Fruit fly (Drosophila melanogaster) whole organism, embryonic: ENCODE results near the gene Ufd1.

ENCODE experiments used
- Bteb2 ChIP-seq: fragments of 200-800 bp; sonication (Bioruptor generic); optimal IDR thresholded peaks from 2 replicates; lab custom pipeline; 2016; ENCODE audit warnings: missing biosample characterization, missing genetic modification characterization
- CG1024 ChIP-seq: fragments of 200-800 bp; sonication (Bioruptor generic); IDR thresholded peaks from 2 replicates; pipeline ENCODE4 v1.3.6; 2022; ENCODE audit warnings: missing biosample characterization, missing genetic modification characterization
- CG10267 ChIP-seq: fragments of 200-800 bp; sonication (Bioruptor generic); optimal IDR thresholded peaks from 2 replicates; lab custom pipeline; 2018; ENCODE audit warnings: missing biosample characterization, mild to moderate bottlenecking, missing genetic modification characterization, moderate library complexity
- CG11560 ChIP-seq: fragments of 200-800 bp; sonication (Bioruptor generic); IDR thresholded peaks from 3 replicates; pipeline ENCODE4 v1.3.6; 2022; ENCODE audit warnings: missing biosample characterization, missing genetic modification characterization
- CG11696 ChIP-seq: fragments of 200-800 bp; sonication (Bioruptor generic); IDR thresholded peaks from 2 replicates; pipeline ENCODE4 v1.3.6; 2022; ENCODE audit warnings: missing biosample characterization, missing genetic modification characterization
- CG12071 ChIP-seq: fragments of 200-800 bp; sonication (Bioruptor generic); optimal IDR thresholded peaks from 3 replicates; lab custom pipeline; 2018; ENCODE audit warnings: missing biosample characterization, mild to moderate bottlenecking, missing genetic modification characterization
- CG12104 ChIP-seq: fragments of 200-800 bp; sonication (Bioruptor generic); optimal IDR thresholded peaks from 3 replicates; lab custom pipeline; 2016; ENCODE audit warnings: missing biosample characterization, missing genetic modification characterization
- CG12155 ChIP-seq: fragments of 200-800 bp; sonication (Bioruptor generic); optimal IDR thresholded peaks from 3 replicates; lab custom pipeline; 2016; ENCODE audit warnings: missing biosample characterization, missing genetic modification characterization
- CG14050 ChIP-seq: fragments of 200-800 bp; sonication (Bioruptor generic); IDR thresholded peaks from 3 replicates; pipeline ENCODE4 v1.3.6; 2022; ENCODE audit warnings: missing biosample characterization, missing genetic modification characterization
- CG14667 ChIP-seq: fragments of 200-800 bp; sonication (Bioruptor generic); IDR thresholded peaks from 2 replicates; pipeline ENCODE4 v1.3.6; 2022; ENCODE audit warnings: missing biosample characterization, missing genetic modification characterization
- CG1792 ChIP-seq: fragments of 200-800 bp; sonication (Bioruptor generic); optimal IDR thresholded peaks from 2 replicates; lab custom pipeline; 2016; ENCODE audit warnings: missing biosample characterization, missing genetic modification characterization
- CG32767 ChIP-seq: fragments of 200-800 bp; sonication (Bioruptor generic); IDR thresholded peaks from 2 replicates; pipeline ENCODE4 v1.3.6; 2022; ENCODE audit warnings: missing biosample characterization, missing genetic modification characterization
- CG33557 ChIP-seq: fragments of 200-800 bp; sonication (Bioruptor generic); optimal IDR thresholded peaks from 2 replicates; lab custom pipeline; 2019; ENCODE audit warnings: missing biosample characterization, mild to moderate bottlenecking, missing genetic modification characterization, moderate library complexity
- CG3726 ChIP-seq: fragments of 200-800 bp; sonication (Bioruptor generic); IDR thresholded peaks from 3 replicates; pipeline ENCODE4, ENCODE4 v1.3.6; 2022; ENCODE audit warnings: missing biosample characterization, missing genetic modification characterization
- CG4328 ChIP-seq: fragments of 200-800 bp; sonication (Bioruptor generic); optimal IDR thresholded peaks from 3 replicates; lab custom pipeline; 2017; ENCODE audit warnings: missing biosample characterization, missing genetic modification reagents, missing genetic modification characterization
- CG4360 ChIP-seq: fragments of 200-800 bp; sonication (Bioruptor generic); IDR thresholded peaks from 2 replicates; pipeline ENCODE4 v1.3.6; 2022; ENCODE audit warnings: missing biosample characterization, missing genetic modification characterization
- CG6272 ChIP-seq: fragments of 200-800 bp; sonication (Bioruptor generic); IDR thresholded peaks from 2 replicates; pipeline ENCODE4 v1.3.6; 2022; ENCODE audit warnings: missing biosample characterization, missing genetic modification characterization
- CG8089 ChIP-seq: fragments of 200-800 bp; sonication (Bioruptor generic); optimal IDR thresholded peaks from 3 replicates; lab custom pipeline; 2016; ENCODE audit warnings: missing biosample characterization, missing genetic modification characterization
- CG8944 ChIP-seq: fragments of 200-800 bp; sonication (Bioruptor generic); optimal IDR thresholded peaks from 3 replicates; lab custom pipeline; 2016; ENCODE audit warnings: missing biosample characterization, missing genetic modification characterization
- Camta ChIP-seq: fragments of 200-800 bp; sonication (Bioruptor generic); optimal IDR thresholded peaks from 2 replicates; lab custom pipeline; 2016; ENCODE audit warnings: missing biosample characterization, missing genetic modification characterization
- D ChIP-seq, 2 experiments: fragments of 200-800 bp in 1 of 2; fragments of >200 bp in 1 of 2; sonication (Bioruptor generic) in 1 of 2; optimal IDR thresholded peaks; 2 replicates in 1 of 2; 3 replicates in 1 of 2; lab custom pipeline; 2017; ENCODE audit warnings: mild to moderate bottlenecking in 1 of 2, missing biosample characterization in 1 of 2, missing genetic modification characterization in 1 of 2, missing genetic modification reagents in 1 of 2
- Gug ChIP-seq: fragments of 200-800 bp; sonication (Bioruptor generic); IDR thresholded peaks from 4 replicates; pipeline ENCODE4 v1.3.6; 2022; ENCODE audit warnings: missing biosample characterization, missing genetic modification characterization
- HHEX ChIP-seq: fragments of 200-800 bp; sonication (Bioruptor generic); optimal IDR thresholded peaks from 3 replicates; lab custom pipeline; 2017; ENCODE audit warnings: missing biosample characterization, mild to moderate bottlenecking, missing genetic modification characterization, missing genetic modification reagents
- Hr51 ChIP-seq, 2 experiments: fragments of 200-800 bp; sonication (Bioruptor generic); optimal IDR thresholded peaks; 2 replicates in 1 of 2; 3 replicates in 1 of 2; lab custom pipeline; 2016 to 2018; ENCODE audit warnings: missing biosample characterization in 2 of 2, missing genetic modification characterization in 2 of 2, mild to moderate bottlenecking in 1 of 2, moderate library complexity in 1 of 2
- Lhr ChIP-seq: fragments of 200-800 bp; sonication (Bioruptor generic); optimal IDR thresholded peaks from 3 replicates; lab custom pipeline; 2017; ENCODE audit warnings: mild to moderate bottlenecking, missing biosample characterization, missing genetic modification reagents, missing genetic modification characterization
- Ravus ChIP-seq: fragments of 200-800 bp; sonication (Bioruptor generic); IDR thresholded peaks from 2 replicates; pipeline ENCODE4 v1.3.6; 2022; ENCODE audit warnings: missing biosample characterization, missing genetic modification characterization
- Spps ChIP-seq: fragments of 200-800 bp; sonication (Bioruptor generic); optimal IDR thresholded peaks from 2 replicates; lab custom pipeline; 2018; ENCODE audit warnings: missing biosample characterization, mild to moderate bottlenecking, missing genetic modification characterization
- Xbp1 ChIP-seq: fragments of 200-800 bp; sonication (Bioruptor generic); optimal IDR thresholded peaks from 3 replicates; lab custom pipeline; 2016; ENCODE audit warnings: missing biosample characterization, mild to moderate bottlenecking, missing genetic modification characterization
- ara ChIP-seq: fragments of 200-800 bp; sonication (Bioruptor generic); IDR thresholded peaks from 2 replicates; pipeline ENCODE4 v1.3.6; 2022; ENCODE audit warnings: missing biosample characterization, missing genetic modification characterization
- ase ChIP-seq: fragments of 200-800 bp; sonication (Bioruptor generic); IDR thresholded peaks from 3 replicates; pipeline ENCODE4 v1.3.6; 2022; ENCODE audit warnings: missing biosample characterization, missing genetic modification characterization
- cad ChIP-seq: fragments of >200 bp; optimal IDR thresholded peaks from 2 replicates; lab custom pipeline; 2017; ENCODE audit warnings: missing biosample characterization, missing genetic modification characterization
- chif ChIP-seq, 2 experiments: fragments of 200-800 bp; sonication (Bioruptor generic); optimal IDR thresholded peaks; 3 replicates each; lab custom pipeline; 2016; ENCODE audit warnings: missing biosample characterization in 2 of 2, missing genetic modification characterization in 2 of 2
- corto ChIP-seq: fragments of 200-800 bp; sonication (Bioruptor generic); optimal IDR thresholded peaks from 2 replicates; lab custom pipeline; 2016; ENCODE audit warnings: missing biosample characterization, mild to moderate bottlenecking, missing genetic modification characterization, moderate library complexity
- dmrt11E ChIP-seq: fragments of 200-800 bp; sonication (Bioruptor generic); optimal IDR thresholded peaks from 3 replicates; lab custom pipeline; 2018; ENCODE audit warnings: missing biosample characterization, mild to moderate bottlenecking, missing genetic modification characterization, moderate library complexity
- dpn ChIP-seq, 2 experiments: fragments of 200-800 bp; sonication (Bioruptor generic); optimal IDR thresholded peaks; 3 replicates each; lab custom pipeline; 2016; ENCODE audit warnings: missing biosample characterization in 2 of 2, missing genetic modification characterization in 2 of 2
- emc ChIP-seq: fragments of 200-800 bp; sonication (Bioruptor generic); optimal IDR thresholded peaks from 2 replicates; lab custom pipeline; 2016; ENCODE audit warnings: missing biosample characterization, missing genetic modification characterization
- ems ChIP-seq: fragments of 200-800 bp; sonication (Bioruptor generic); optimal IDR thresholded peaks from 3 replicates; lab custom pipeline; 2016; ENCODE audit warnings: missing biosample characterization, missing genetic modification characterization
- ftz-f1 ChIP-seq: fragments of 200-800 bp; sonication (Bioruptor generic); optimal IDR thresholded peaks from 2 replicates; lab custom pipeline; 2016; ENCODE audit warnings: missing biosample characterization, missing genetic modification characterization
- gem ChIP-seq: fragments of 200-800 bp; sonication (Bioruptor generic); optimal IDR thresholded peaks from 2 replicates; lab custom pipeline; 2019; ENCODE audit warnings: missing biosample characterization, mild to moderate bottlenecking, missing genetic modification characterization, moderate library complexity
- hbn ChIP-seq: fragments of 200-800 bp; sonication (Bioruptor generic); IDR thresholded peaks from 2 replicates; pipeline ENCODE4 v1.3.6; 2022; ENCODE audit warnings: missing biosample characterization, missing genetic modification characterization; ENCODE audit not compliant: partially characterized antibody
- hth ChIP-seq: fragments of >200 bp; optimal IDR thresholded peaks from 2 replicates; lab custom pipeline; 2017; ENCODE audit warnings: inconsistent platforms
- lilli ChIP-seq: fragments of 200-800 bp; sonication (Bioruptor generic); optimal IDR thresholded peaks from 3 replicates; lab custom pipeline; 2016; ENCODE audit warnings: missing biosample characterization, missing genetic modification characterization
- lola ChIP-seq, 3 experiments: fragments of >200 bp in 2 of 3; fragments of 200-800 bp in 1 of 3; sonication (Bioruptor generic) in 1 of 3; optimal IDR thresholded peaks; 2 replicates each; lab custom pipeline; 2017 to 2019; ENCODE audit warnings: missing biosample characterization in 3 of 3, missing genetic modification characterization in 3 of 3, mild to moderate bottlenecking in 1 of 3, moderate library complexity in 1 of 3
- nau ChIP-seq: fragments of 200-800 bp; sonication (Bioruptor generic); optimal IDR thresholded peaks from 3 replicates; lab custom pipeline; 2017; ENCODE audit warnings: missing biosample characterization, mild to moderate bottlenecking, missing genetic modification characterization, missing genetic modification reagents
- oc ChIP-seq: fragments of 200-800 bp; sonication (Bioruptor generic); optimal IDR thresholded peaks from 2 replicates; lab custom pipeline; 2018; ENCODE audit warnings: missing biosample characterization, mild to moderate bottlenecking, missing genetic modification characterization, moderate library complexity
- sc ChIP-seq, 3 experiments: fragments of >200 bp in 2 of 3; fragments of 200-800 bp in 1 of 3; sonication (Bioruptor generic) in 1 of 3; optimal IDR thresholded peaks; 2 replicates in 2 of 3; 3 replicates in 1 of 3; lab custom pipeline; 2017; ENCODE audit warnings: mild to moderate bottlenecking in 1 of 3, missing biosample characterization in 1 of 3, missing genetic modification characterization in 1 of 3, missing genetic modification reagents in 1 of 3
- sob ChIP-seq: fragments of 200-800 bp; sonication (Bioruptor generic); IDR thresholded peaks from 2 replicates; pipeline ENCODE4 v1.3.6; 2022; ENCODE audit warnings: missing biosample characterization, missing genetic modification characterization
- vnd ChIP-seq: fragments of 200-800 bp; sonication (Bioruptor generic); IDR thresholded peaks from 3 replicates; pipeline ENCODE4 v1.3.6; 2022; ENCODE audit warnings: missing biosample characterization, missing genetic modification characterization; ENCODE audit not compliant: partially characterized antibody

The Ufd1 gene

DNA sequence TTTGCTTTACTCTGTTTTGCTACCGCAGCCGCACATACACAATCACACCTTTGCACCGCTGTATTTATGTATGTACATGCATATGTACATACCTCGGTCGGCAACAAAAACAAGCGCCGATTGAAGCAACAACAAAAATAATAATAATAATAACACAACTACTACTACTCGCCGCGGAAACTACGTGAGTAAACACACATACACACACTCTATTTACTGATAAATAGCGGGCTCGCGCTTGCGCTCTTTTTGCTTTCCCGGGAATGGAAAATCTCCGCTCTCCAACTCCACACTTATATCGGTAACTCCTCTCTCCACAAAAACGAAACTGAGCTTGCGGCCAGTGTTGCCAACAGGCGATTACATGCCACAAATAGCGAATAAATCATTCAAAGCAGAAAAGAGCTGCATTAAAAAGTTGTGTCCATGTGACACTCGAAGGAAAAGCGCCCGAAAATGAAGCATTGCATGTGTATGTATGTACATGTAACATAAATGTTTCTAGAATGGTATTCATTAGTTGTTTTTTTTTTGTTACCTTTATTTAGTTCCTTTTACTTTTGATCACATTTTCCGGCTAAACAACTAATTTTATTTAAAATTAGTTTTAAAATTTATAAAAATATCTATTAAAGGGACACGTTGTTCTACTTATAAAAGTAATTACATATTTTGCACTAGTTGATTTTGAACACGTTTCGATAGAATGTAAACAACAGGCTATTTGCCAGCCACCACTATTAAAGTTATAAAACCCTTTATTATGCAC lies 4.2 kb downstream of the Ufd1 start (continued):
- TF ChIP-seq CG1792 (GFP tag; lab: Kevin White, UChicago) (peak; percentile 69), CG12071 (GFP tag; lab: Kevin White, UChicago) (peak; percentile 80), Gug (GFP tag; lab: Robert Waterston, UW) (no peak), CG11696 (GFP tag; lab: Robert Waterston, UW) (0 out of 2 replicates have a peak, but pooled peaks have one; percentile 26), CG14667 (GFP tag; lab: Robert Waterston, UW) (no peak), ase (0 out of 3 replicates have a peak, but pooled peaks have one; percentile 30), lilli (GFP tag; lab: Kevin White, UChicago) (no peak), CG33557 (GFP tag; lab: Kevin White, UChicago) (peak; percentile 85), CG1024 (GFP tag; lab: Robert Waterston, UW) (peak; percentile 68; the same call in 1 of the 2 replicates), CG12155 (peak; percentile 61), CG11560 (tag; lab: Robert Waterston, UW) (no peak), Ravus (GFP tag; lab: Robert Waterston, UW) (no peak), CG10267 (tag; lab: Kevin White, UChicago) (peak; percentile 25), nau (GFP tag; lab: Kevin White, UChicago) (peak; percentile 83), chif (GFP tag; optimal IDR thresholded peaks at IDR 0.05; lab: Kevin White, UChicago) (peak; percentile 23 to 65), CG8944 (peak; percentile 37), ftz-f1 (GFP tag; lab: Kevin White, UChicago) (peak; percentile 19), dmrt11E (peak; percentile 44), CG6272 (GFP tag; lab: Robert Waterston, UW) (no peak), vnd (GFP tag; lab: Robert Waterston, UW) (no peak), CG8089 (GFP tag; lab: Kevin White, UChicago) (peak; percentile 74), D (optimal IDR thresholded peaks at IDR 0.05; lab: Kevin White, UChicago) (no peak), D (GFP tag; optimal IDR thresholded peaks at IDR 0.05; lab: Kevin White, UChicago) (peak; percentile 61), hth (lab: Kevin White, UChicago) (no peak), emc (GFP tag; lab: Kevin White, UChicago) (no peak), lola (GFP tag; optimal IDR thresholded peaks at IDR 0.05; lab: Kevin White, UChicago) (peak in 1 of 3 experiments; percentile 18), hbn (0 out of 2 replicates have a peak, but pooled peaks have one; percentile 35), oc (tag; lab: Kevin White, UChicago) (no peak), sob (GFP tag; lab: Robert Waterston, UW) (peak; percentile 74), CG4328 (GFP tag; lab: Kevin White, UChicago) (peak; percentile 95), CG3726 (no peak), sc (optimal IDR thresholded peaks at IDR 0.05; lab: Kevin White, UChicago) (no peak), sc (GFP tag; optimal IDR thresholded peaks at IDR 0.05; lab: Kevin White, UChicago) (peak; percentile 73), ems (GFP tag; lab: Kevin White, UChicago) (peak; percentile 15), Lhr (GFP tag; lab: Kevin White, UChicago) (peak; percentile 37), Hr51 (GFP tag; optimal IDR thresholded peaks at IDR 0.05; lab: Kevin White, UChicago) (peak; percentile 48 to 76), ara (peak; percentile 76), corto (GFP tag; lab: Kevin White, UChicago) (peak; percentile 74), Spps (peak; percentile 44), gem (peak; percentile 63), HHEX (GFP tag; lab: Kevin White, UChicago) (peak; percentile 83), CG12104 (peak; percentile 47), CG14050 (GFP tag; lab: Robert Waterston, UW) (peak; percentile 48; the same call in 1 of the 3 replicates), Camta (GFP tag; lab: Kevin White, UChicago) (peak; percentile 77), cad (GFP tag; lab: Kevin White, UChicago) (no peak), CG4360 (GFP tag; lab: Robert Waterston, UW) (peak; percentile 96), Bteb2 (peak; percentile 41), CG32767 (GFP tag; lab: Robert Waterston, UW) (peak; percentile 89), Xbp1 (GFP tag; lab: Kevin White, UChicago) (peak; percentile 11), dpn (GFP tag; optimal IDR thresholded peaks at IDR 0.05; lab: Kevin White, UChicago) (peak; percentile 16 to 49)
